Fruit fly (Drosophila melanogaster) S2 (cell line): Measurements from ENCODE around the gene Nufip.

Source experiments
- CG8478 ChIP-seq: fragments of >200 bp; optimal IDR thresholded peaks from 2 replicates; lab custom pipeline; 2018
- CTCF ChIP-seq, 2 experiments: fragments of >200 bp; optimal IDR thresholded peaks; 2 replicates each; lab custom pipeline; 2018

- TF ChIP-seq CG8478 (no peak), CTCF (optimal IDR thresholded peaks at IDR 0.05; lab: Kevin White, UChicago) (no peak)
Observed at dm6 chr3L:18789203-18790018, 41.2 kb upstream of the Nufip start.
